Worm (Caenorhabditis elegans) whole organism, midembryonic: ENCODE data around the gene F01F1.11.

Source experiments
- flt-1 ChIP-seq: fragments of 200-800 bp; sonication (Bioruptor generic); IDR thresholded peaks from 2 replicates; pipeline ENCODE4 v1.3.6; 2022; ENCODE audit warnings: missing genetic modification characterization, missing compliant biosample characterization
- klf-2 ChIP-seq: fragments of 200-800 bp; sonication (Bioruptor generic); conservative IDR thresholded peaks from 2 replicates; pipeline ENCODE4 v1.3.6; 2022; ENCODE audit warnings: missing genetic modification reagents, missing genetic modification characterization, missing compliant biosample characterization
- tab-1 ChIP-seq: fragments of 200-800 bp; sonication (Bioruptor generic); IDR thresholded peaks from 2 replicates; pipeline ENCODE4 v1.3.6; 2022; ENCODE audit warnings: missing genetic modification characterization, missing compliant biosample characterization

DNA sequence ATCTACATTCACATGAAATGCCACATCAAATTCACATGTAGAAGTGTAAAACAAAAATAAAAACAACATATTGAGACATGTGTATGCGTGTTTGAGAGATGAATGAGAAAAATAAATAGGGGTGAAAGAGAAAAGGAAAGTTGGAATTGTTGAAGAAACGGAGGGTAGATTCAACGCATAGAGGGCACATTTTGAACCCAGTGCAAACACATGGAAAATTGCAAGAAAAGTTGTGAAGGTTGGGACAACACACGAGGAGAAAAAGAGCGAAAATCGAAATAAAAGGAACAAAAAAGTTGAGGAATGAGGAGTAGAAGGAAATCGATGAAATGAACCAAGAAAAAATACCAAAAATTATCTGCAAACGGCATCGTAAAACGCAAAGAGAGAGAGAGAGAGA, 32.1 kb downstream of the F01F1.11 start:
- no peak for TF ChIP-seq flt-1
- TF ChIP-seq tab-1 (GFP tag; lab: Robert Waterston, UW) = no peak
- no peak for TF ChIP-seq klf-2
